Fruit fly (Drosophila melanogaster) whole organism, embryonic: ENCODE results near the gene CG11052.

Experiments
- B-H1 ChIP-seq: fragments of 200-800 bp; sonication (Bioruptor generic); IDR thresholded peaks from 3 replicates; pipeline ENCODE4 v1.3.6; 2022; ENCODE audit warnings: missing biosample characterization, missing genetic modification characterization
- Bdp1 ChIP-seq: fragments of 200-800 bp; sonication (Bioruptor generic); optimal IDR thresholded peaks from 3 replicates; lab custom pipeline; 2016; ENCODE audit warnings: missing biosample characterization, missing genetic modification characterization
- Bgb ChIP-seq: fragments of 200-800 bp; sonication (Bioruptor generic); IDR thresholded peaks from 2 replicates; pipeline ENCODE4 v1.3.6; 2022; ENCODE audit warnings: missing biosample characterization, missing genetic modification characterization; ENCODE audit not compliant: partially characterized antibody
- Blimp-1 ChIP-seq: fragments of 200-800 bp; sonication (Bioruptor generic); optimal IDR thresholded peaks from 3 replicates; lab custom pipeline; 2018; ENCODE audit warnings: missing biosample characterization, missing genetic modification characterization, mild to moderate bottlenecking, moderate library complexity, missing genetic modification reagents
- CG10274 ChIP-seq: fragments of 200-800 bp; sonication (Bioruptor generic); optimal IDR thresholded peaks from 3 replicates; lab custom pipeline; 2017; ENCODE audit warnings: missing biosample characterization, mild to moderate bottlenecking, missing genetic modification characterization
- CG10431 ChIP-seq: fragments of 200-800 bp; sonication (Bioruptor generic); optimal IDR thresholded peaks from 3 replicates; lab custom pipeline; 2018; ENCODE audit warnings: missing biosample characterization, mild to moderate bottlenecking, missing genetic modification characterization
- CG11504 ChIP-seq: fragments of 200-800 bp; sonication (Bioruptor generic); optimal IDR thresholded peaks from 3 replicates; lab custom pipeline; 2019; ENCODE audit warnings: missing biosample characterization, mild to moderate bottlenecking, missing genetic modification characterization, moderate library complexity
- CG12236 ChIP-seq: fragments of 200-800 bp; sonication (Bioruptor generic); optimal IDR thresholded peaks from 2 replicates; lab custom pipeline; 2016; ENCODE audit warnings: missing biosample characterization, missing genetic modification characterization
- CG12299 ChIP-seq: fragments of 200-800 bp; sonication (Bioruptor generic); optimal IDR thresholded peaks from 2 replicates; lab custom pipeline; 2018; ENCODE audit warnings: missing biosample characterization, mild to moderate bottlenecking, missing genetic modification characterization
- CG12744 ChIP-seq: fragments of 200-800 bp; sonication (Bioruptor generic); optimal IDR thresholded peaks from 2 replicates; lab custom pipeline; 2016; ENCODE audit warnings: missing biosample characterization, missing genetic modification characterization
- CG14014 ChIP-seq: fragments of 200-800 bp; sonication (Bioruptor generic); IDR thresholded peaks from 2 replicates; pipeline ENCODE4 v1.3.6; 2022; ENCODE audit warnings: missing biosample characterization, missing genetic modification characterization
- CG1602 ChIP-seq: fragments of 200-800 bp; sonication (Bioruptor generic); optimal IDR thresholded peaks from 3 replicates; lab custom pipeline; 2016; ENCODE audit warnings: missing biosample characterization, missing genetic modification characterization
- CG1792 ChIP-seq: fragments of 200-800 bp; sonication (Bioruptor generic); optimal IDR thresholded peaks from 2 replicates; lab custom pipeline; 2016; ENCODE audit warnings: missing biosample characterization, missing genetic modification characterization
- CG18619 ChIP-seq: fragments of 200-800 bp; sonication (Bioruptor generic); optimal IDR thresholded peaks from 3 replicates; lab custom pipeline; 2017; ENCODE audit warnings: missing biosample characterization, mild to moderate bottlenecking, missing genetic modification characterization
- CG2129 ChIP-seq: fragments of 200-800 bp; sonication (Bioruptor generic); IDR thresholded peaks from 2 replicates; pipeline ENCODE4 v1.3.6; 2022; ENCODE audit warnings: missing biosample characterization, missing genetic modification characterization; ENCODE audit not compliant: partially characterized antibody
- CG2712 ChIP-seq: fragments of 200-800 bp; optimal IDR thresholded peaks from 3 replicates; lab custom pipeline; 2019; ENCODE audit warnings: missing biosample characterization, mild to moderate bottlenecking, missing genetic modification characterization, moderate library complexity
- CG2889 ChIP-seq: fragments of 200-800 bp; sonication (Bioruptor generic); IDR thresholded peaks from 3 replicates; pipeline ENCODE4 v1.3.6; 2022; ENCODE audit warnings: missing biosample characterization, missing genetic modification characterization
- CG4730 ChIP-seq: fragments of 200-800 bp; sonication (Bioruptor generic); IDR thresholded peaks from 2 replicates; pipeline ENCODE4 v1.3.6; 2022; ENCODE audit warnings: missing biosample characterization, missing genetic modification characterization
- CG5953 ChIP-seq: fragments of 200-800 bp; sonication (Bioruptor generic); IDR thresholded peaks from 2 replicates; pipeline ENCODE4 v1.3.6; 2022; ENCODE audit warnings: missing biosample characterization, missing genetic modification characterization
- CG6854 ChIP-seq: fragments of 200-800 bp; sonication (Bioruptor generic); optimal IDR thresholded peaks from 3 replicates; lab custom pipeline; 2017; ENCODE audit warnings: missing biosample characterization, mild to moderate bottlenecking, missing genetic modification characterization
- CG8281 ChIP-seq: fragments of 200-800 bp; sonication (Bioruptor generic); optimal IDR thresholded peaks from 2 replicates; lab custom pipeline; 2018; ENCODE audit warnings: missing biosample characterization, mild to moderate bottlenecking, missing genetic modification characterization, moderate library complexity
- CHES-1-like ChIP-seq: fragments of 200-800 bp; sonication (Bioruptor generic); optimal IDR thresholded peaks from 2 replicates; lab custom pipeline; 2016; ENCODE audit warnings: missing biosample characterization, missing genetic modification characterization
- D19A ChIP-seq: fragments of 200-800 bp; optimal IDR thresholded peaks from 3 replicates; lab custom pipeline; 2019; ENCODE audit warnings: missing biosample characterization, mild to moderate bottlenecking, missing genetic modification characterization, moderate library complexity
- Deaf1 ChIP-seq: fragments of 200-800 bp; optimal IDR thresholded peaks from 3 replicates; lab custom pipeline; 2019; ENCODE audit warnings: missing biosample characterization, mild to moderate bottlenecking, missing genetic modification characterization, moderate library complexity
- Dll ChIP-seq: fragments of 200-800 bp; sonication (Bioruptor generic); IDR thresholded peaks from 4 replicates; pipeline ENCODE4 v1.3.6; 2022; ENCODE audit warnings: missing biosample characterization, missing genetic modification characterization; ENCODE audit not compliant: partially characterized antibody
- ERR ChIP-seq: fragments of 200-800 bp; sonication (Bioruptor generic); optimal IDR thresholded peaks from 2 replicates; lab custom pipeline; 2016; ENCODE audit warnings: missing biosample characterization, missing genetic modification characterization
- Eip74EF ChIP-seq, 2 experiments: fragments of 200-800 bp in 1 of 2; fragments of >200 bp in 1 of 2; sonication (Bioruptor generic) in 1 of 2; optimal IDR thresholded peaks; 2 replicates each; lab custom pipeline; 2017 to 2019; ENCODE audit warnings: missing biosample characterization in 2 of 2, missing genetic modification characterization in 2 of 2, mild to moderate bottlenecking in 1 of 2, moderate library complexity in 1 of 2
- Ets97D ChIP-seq: fragments of 200-800 bp; sonication (Bioruptor generic); optimal IDR thresholded peaks from 3 replicates; lab custom pipeline; 2016; ENCODE audit warnings: missing biosample characterization, missing genetic modification characterization
- H2.0 ChIP-seq: fragments of 200-800 bp; sonication (Bioruptor generic); IDR thresholded peaks from 2 replicates; pipeline ENCODE4 v1.3.6; 2022; ENCODE audit warnings: missing biosample characterization, missing genetic modification characterization
- HLH54F ChIP-seq: fragments of 200-800 bp; sonication (Bioruptor generic); optimal IDR thresholded peaks from 3 replicates; lab custom pipeline; 2016; ENCODE audit warnings: missing biosample characterization, missing genetic modification characterization
- Hr3 ChIP-seq: fragments of 200-800 bp; sonication (Bioruptor generic); optimal IDR thresholded peaks from 3 replicates; lab custom pipeline; 2016; ENCODE audit warnings: missing biosample characterization, missing genetic modification characterization
- Lim3 ChIP-seq: fragments of 200-800 bp; sonication (Bioruptor generic); IDR thresholded peaks from 2 replicates; pipeline ENCODE4 v1.3.6; 2022; ENCODE audit warnings: missing biosample characterization, missing genetic modification characterization
- NC2β ChIP-seq: fragments of 200-800 bp; sonication (Bioruptor generic); optimal IDR thresholded peaks from 2 replicates; lab custom pipeline; 2016; ENCODE audit warnings: missing biosample characterization, missing genetic modification characterization
- Sox102F ChIP-seq: fragments of 200-800 bp; sonication (Bioruptor generic); optimal IDR thresholded peaks from 2 replicates; lab custom pipeline; 2018; ENCODE audit warnings: missing biosample characterization, mild to moderate bottlenecking, missing genetic modification characterization, moderate library complexity
- aop ChIP-seq: fragments of 200-800 bp; sonication (Bioruptor generic); IDR thresholded peaks from 2 replicates; pipeline ENCODE4 v1.3.6; 2022; ENCODE audit warnings: missing biosample characterization, missing genetic modification characterization
- ash1 ChIP-seq: fragments of 200-800 bp; sonication (Bioruptor generic); optimal IDR thresholded peaks from 2 replicates; lab custom pipeline; 2018; ENCODE audit warnings: missing biosample characterization, mild to moderate bottlenecking, missing genetic modification characterization
- bcd ChIP-seq: fragments of 200-800 bp; sonication (Bioruptor generic); optimal IDR thresholded peaks from 2 replicates; lab custom pipeline; 2017; ENCODE audit warnings: missing biosample characterization, mild to moderate bottlenecking, missing genetic modification characterization
- corto ChIP-seq: fragments of 200-800 bp; sonication (Bioruptor generic); optimal IDR thresholded peaks from 2 replicates; lab custom pipeline; 2016; ENCODE audit warnings: missing biosample characterization, mild to moderate bottlenecking, missing genetic modification characterization, moderate library complexity
- crp ChIP-seq, 2 experiments: fragments of 200-800 bp; sonication (Bioruptor generic); optimal IDR thresholded peaks; 2 replicates in 1 of 2; 3 replicates in 1 of 2; lab custom pipeline; 2017; ENCODE audit warnings: missing biosample characterization in 2 of 2, missing genetic modification characterization in 2 of 2, mild to moderate bottlenecking in 1 of 2, moderate library complexity in 1 of 2
- danr ChIP-seq: fragments of 200-800 bp; sonication (Bioruptor generic); IDR thresholded peaks from 2 replicates; pipeline ENCODE4 v1.3.6; 2022; ENCODE audit warnings: missing biosample characterization, missing genetic modification characterization
- dpn ChIP-seq, 2 experiments: fragments of 200-800 bp; sonication (Bioruptor generic); optimal IDR thresholded peaks; 3 replicates each; lab custom pipeline; 2016; ENCODE audit warnings: missing biosample characterization in 2 of 2, missing genetic modification characterization in 2 of 2
- ewg ChIP-seq: fragments of 200-800 bp; sonication (Bioruptor generic); optimal IDR thresholded peaks from 3 replicates; lab custom pipeline; 2017; ENCODE audit warnings: mild to moderate bottlenecking, missing biosample characterization, missing genetic modification reagents, missing genetic modification characterization
- gcm2 ChIP-seq: fragments of 200-800 bp; sonication (Bioruptor generic); optimal IDR thresholded peaks from 2 replicates; lab custom pipeline; 2016; ENCODE audit warnings: missing biosample characterization, missing genetic modification characterization
- hth ChIP-seq: fragments of >200 bp; optimal IDR thresholded peaks from 2 replicates; lab custom pipeline; 2017; ENCODE audit warnings: inconsistent platforms
- jigr1 ChIP-seq: fragments of 200-800 bp; sonication (Bioruptor generic); IDR thresholded peaks from 3 replicates; pipeline ENCODE4 v1.3.6; 2022; ENCODE audit warnings: missing biosample characterization, missing genetic modification characterization
- jumu ChIP-seq: fragments of 200-800 bp; sonication (Bioruptor generic); optimal IDR thresholded peaks from 3 replicates; lab custom pipeline; 2016; ENCODE audit warnings: missing biosample characterization, missing genetic modification characterization
- pita ChIP-seq: fragments of 200-800 bp; sonication (Bioruptor generic); optimal IDR thresholded peaks from 2 replicates; lab custom pipeline; 2017; ENCODE audit warnings: missing biosample characterization, mild to moderate bottlenecking, missing genetic modification characterization
- repo ChIP-seq: fragments of 200-800 bp; sonication (Bioruptor generic); optimal IDR thresholded peaks from 2 replicates; lab custom pipeline; 2016; ENCODE audit warnings: missing biosample characterization, missing genetic modification characterization
- sim ChIP-seq: fragments of 200-800 bp; sonication (Bioruptor generic); IDR thresholded peaks from 2 replicates; pipeline ENCODE4 v1.3.6; 2022; ENCODE audit warnings: missing biosample characterization, missing genetic modification characterization
- slbo ChIP-seq: fragments of 200-800 bp; sonication (Bioruptor generic); IDR thresholded peaks from 2 replicates; pipeline ENCODE4 v1.3.6; 2022; ENCODE audit warnings: missing biosample characterization, missing genetic modification characterization
- tap ChIP-seq: fragments of 200-800 bp; optimal IDR thresholded peaks from 3 replicates; lab custom pipeline; 2019; ENCODE audit warnings: missing biosample characterization, mild to moderate bottlenecking, missing genetic modification characterization, moderate library complexity

The CG11052 gene

DNA sequence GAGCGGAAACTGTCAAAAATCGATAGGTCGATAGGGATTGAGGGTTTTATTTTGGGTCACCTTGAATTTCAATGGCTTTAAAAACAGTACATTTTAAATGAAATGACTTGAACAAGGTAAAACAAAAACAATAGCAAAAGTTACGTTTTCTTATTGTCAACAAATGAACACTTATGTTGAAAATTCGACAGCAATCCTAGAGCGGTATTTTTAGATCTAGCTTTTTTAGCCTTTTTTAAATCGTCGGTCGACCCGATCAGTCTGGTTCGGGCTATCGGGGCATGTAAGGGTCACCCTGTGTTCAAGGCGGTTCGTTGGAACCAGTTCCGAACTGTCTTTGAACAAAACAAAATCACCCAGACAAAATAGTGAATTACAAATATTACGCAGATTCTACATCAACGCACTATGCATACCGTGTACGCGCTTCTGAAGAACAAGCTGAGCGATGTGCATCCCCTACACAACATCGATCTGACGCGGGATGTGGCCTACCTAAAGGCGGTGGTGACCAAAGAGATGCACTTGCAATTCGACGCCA is at the start of gene CG11052, which contains the start of gene CG3223 (continued):
- TF ChIP-seq hth (no peak), Ets97D (GFP tag; lab: Kevin White, UChicago) (peak; percentile 72), HLH54F (no peak), repo (GFP tag; lab: Kevin White, UChicago) (no peak), ash1 (GFP tag; lab: Kevin White, UChicago) (no peak), corto (GFP tag; lab: Kevin White, UChicago) (no peak), NC2β (no peak), ERR (GFP tag; lab: Kevin White, UChicago) (peak; percentile 47), CG12299 (tag; lab: Kevin White, UChicago) (no peak), slbo (GFP tag; lab: Robert Waterston, UW) (peak; percentile 58; the same call in 1 of the 2 replicates), jigr1 (GFP tag; lab: Robert Waterston, UW) (no peak), CG12236 (GFP tag; lab: Kevin White, UChicago) (no peak), CG18619 (no peak), dpn (GFP tag; optimal IDR thresholded peaks at IDR 0.05; lab: Kevin White, UChicago) (peak in 1 of 2 experiments; percentile 21), CG2712 (tag; lab: Kevin White, UChicago) (peak; percentile 15), CG1602 (no peak), CG1792 (GFP tag; lab: Kevin White, UChicago) (no peak), CG12744 (GFP tag; lab: Kevin White, UChicago) (no peak), CG8281 (tag; lab: Kevin White, UChicago) (no peak), bcd (GFP tag; lab: Kevin White, UChicago) (no peak), Lim3 (no peak), CG6854 (GFP tag; lab: Kevin White, UChicago) (no peak), gcm2 (GFP tag; lab: Kevin White, UChicago) (no peak), tap (tag; lab: Kevin White, UChicago) (no peak), H2.0 (GFP tag; lab: Robert Waterston, UW) (no peak), aop (GFP tag; lab: Robert Waterston, UW) (no peak), ewg (GFP tag; lab: Kevin White, UChicago) (no peak), Hr3 (peak; percentile 1), pita (no peak), D19A (tag; lab: Kevin White, UChicago) (peak; percentile 64), CG2889 (GFP tag; lab: Robert Waterston, UW) (no peak), Bgb (GFP tag; lab: Robert Waterston, UW) (peak; percentile 68), jumu (GFP tag; lab: Kevin White, UChicago) (no peak), CG5953 (GFP tag; lab: Robert Waterston, UW) (no peak), Eip74EF (GFP tag; optimal IDR thresholded peaks at IDR 0.05; lab: Kevin White, UChicago) (no peak), sim (GFP tag; lab: Robert Waterston, UW) (no peak), Sox102F (GFP tag; lab: Kevin White, UChicago) (no peak), Deaf1 (no peak), CG14014 (GFP tag; lab: Robert Waterston, UW) (no peak; the same call in 1 of the 2 replicates), Bdp1 (GFP tag; lab: Kevin White, UChicago) (no peak), crp (GFP tag; optimal IDR thresholded peaks at IDR 0.05; lab: Kevin White, UChicago) (peak in 1 of 2 experiments; percentile 9), CG11504 (tag; lab: Kevin White, UChicago) (no peak), CG2129 (GFP tag; lab: Robert Waterston, UW) (no peak), B-H1 (no peak), Blimp-1 (GFP tag; lab: Kevin White, UChicago) (no peak), CG10431 (GFP tag; lab: Kevin White, UChicago) (peak; percentile 17), Dll (GFP tag; lab: Robert Waterston, UW) (peak; percentile 58; the same call in 1 of the 4 replicates), CG4730 (GFP tag; lab: Robert Waterston, UW) (no peak), CHES-1-like (no peak), CG10274 (no peak), danr (no peak)
